Worm (Caenorhabditis elegans): ENCODE data around the gene gst-11.

- TF ChIP-seq ztf-11 (tag; optimal IDR thresholded peaks at IDR 0.05) (no peak), unc-62 (GFP tag; optimal IDR thresholded peaks at IDR 0.05) (no peak), ceh-82 (tag; optimal IDR thresholded peaks at IDR 0.05) (no peak), snpc-4 (tag; optimal IDR thresholded peaks at IDR 0.05) (no peak), ceh-9 (tag; optimal IDR thresholded peaks at IDR 0.05) (no peak), nhr-67 (tag; optimal IDR thresholded peaks at IDR 0.05) (no peak), nhr-76 (tag; optimal IDR thresholded peaks at IDR 0.05) (no peak), nfya-1 (tag; optimal IDR thresholded peaks at IDR 0.05; ENCODE audit: insufficient read depth) (no peak)
Observed at ce11 chrX:3628016-3628415, 5.5 kb downstream of the gst-11 start, which contains the start of gene vep-2.
